Fruit fly (Drosophila melanogaster) whole organism, prepupa: ENCODE data around the gene MFS9.

Experiments
- CG8119 ChIP-seq: fragments of 200-800 bp; sonication (Bioruptor generic); IDR thresholded peaks from 3 replicates; pipeline ENCODE4 v1.3.6; 2022; ENCODE audit warnings: missing biosample characterization, missing genetic modification characterization
- Hr39 ChIP-seq: fragments of 200-800 bp; sonication (Bioruptor generic); optimal IDR thresholded peaks from 2 replicates; lab custom pipeline; 2016; ENCODE audit warnings: missing biosample characterization, missing genetic modification characterization
- net ChIP-seq: fragments of 200-800 bp; sonication (Bioruptor generic); optimal IDR thresholded peaks from 3 replicates; lab custom pipeline; 2016; ENCODE audit warnings: missing biosample characterization, missing genetic modification characterization
- topi ChIP-seq: fragments of 200-800 bp; sonication (Bioruptor generic); optimal IDR thresholded peaks from 3 replicates; lab custom pipeline; 2016; ENCODE audit warnings: missing biosample characterization, missing genetic modification characterization

- TF ChIP-seq topi (GFP tag; lab: Kevin White, UChicago) (no peak), net (GFP tag; lab: Kevin White, UChicago) (no peak), Hr39 (GFP tag; lab: Kevin White, UChicago) (no peak), CG8119 (GFP tag; lab: Robert Waterston, UW) (no peak)
These were observed 36.0 kb upstream of the MFS9 start for dm6 chr3R:20548255-20548654.
